Fruit fly (Drosophila melanogaster): ENCODE data around the gene MME1.

DNA sequence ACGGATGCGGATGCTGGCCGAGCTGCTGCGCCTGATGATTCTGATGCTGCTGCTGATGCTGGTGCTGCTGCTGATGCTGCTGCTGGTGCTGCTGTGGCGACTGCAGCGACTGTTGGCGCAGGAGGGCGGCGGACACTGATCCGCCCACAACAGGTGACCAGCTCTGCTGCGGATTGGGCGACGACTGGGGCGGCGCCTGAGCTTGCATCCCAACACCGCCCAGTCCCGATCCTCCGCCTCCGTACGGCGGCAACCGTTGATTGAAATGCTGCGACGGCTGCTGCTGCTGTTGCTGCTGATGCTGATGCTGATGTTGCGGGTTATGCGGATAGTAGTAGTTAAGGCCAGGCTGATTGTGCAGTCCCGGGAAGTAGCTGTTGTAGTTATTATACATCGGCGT, 2.1 kb upstream of the MME1 start:
- TF ChIP-seq sima (GFP tag; optimal IDR thresholded peaks at IDR 0.05) (no peak), CG34422 (GFP tag; IDR thresholded peaks at IDR 0.05) (no peak), CG6854 (GFP tag; optimal IDR thresholded peaks at IDR 0.05) (no peak), pan (optimal IDR thresholded peaks at IDR 0.05) (no peak), pan (GFP tag; optimal IDR thresholded peaks at IDR 0.05 in 1 of 2, IDR thresholded peaks at IDR 0.05 in 1 of 2) (no peak), CG3065 (GFP tag; optimal IDR thresholded peaks at IDR 0.05) (no peak), CG3281 (GFP tag; optimal IDR thresholded peaks at IDR 0.05) (no peak), TFAM (GFP tag; optimal IDR thresholded peaks at IDR 0.05) (no peak), H2.0 (GFP tag; IDR thresholded peaks at IDR 0.05) (no peak), CG1603 (tag; optimal IDR thresholded peaks at IDR 0.05) (no peak), HLHmδ (GFP tag; optimal IDR thresholded peaks at IDR 0.05) (no peak), chif (GFP tag; optimal IDR thresholded peaks at IDR 0.05) (no peak), otp (GFP tag; IDR thresholded peaks at IDR 0.05) (no peak), gsb-n (tag; optimal IDR thresholded peaks at IDR 0.05) (no peak), lola (GFP tag; optimal IDR thresholded peaks at IDR 0.05) (no peak)
